Fruit fly (Drosophila melanogaster): Measurements from ENCODE around the gene CG14339.
A peak's percentile ranks its signal among the peaks of the same experiment; 100 is the strongest.

DNA sequence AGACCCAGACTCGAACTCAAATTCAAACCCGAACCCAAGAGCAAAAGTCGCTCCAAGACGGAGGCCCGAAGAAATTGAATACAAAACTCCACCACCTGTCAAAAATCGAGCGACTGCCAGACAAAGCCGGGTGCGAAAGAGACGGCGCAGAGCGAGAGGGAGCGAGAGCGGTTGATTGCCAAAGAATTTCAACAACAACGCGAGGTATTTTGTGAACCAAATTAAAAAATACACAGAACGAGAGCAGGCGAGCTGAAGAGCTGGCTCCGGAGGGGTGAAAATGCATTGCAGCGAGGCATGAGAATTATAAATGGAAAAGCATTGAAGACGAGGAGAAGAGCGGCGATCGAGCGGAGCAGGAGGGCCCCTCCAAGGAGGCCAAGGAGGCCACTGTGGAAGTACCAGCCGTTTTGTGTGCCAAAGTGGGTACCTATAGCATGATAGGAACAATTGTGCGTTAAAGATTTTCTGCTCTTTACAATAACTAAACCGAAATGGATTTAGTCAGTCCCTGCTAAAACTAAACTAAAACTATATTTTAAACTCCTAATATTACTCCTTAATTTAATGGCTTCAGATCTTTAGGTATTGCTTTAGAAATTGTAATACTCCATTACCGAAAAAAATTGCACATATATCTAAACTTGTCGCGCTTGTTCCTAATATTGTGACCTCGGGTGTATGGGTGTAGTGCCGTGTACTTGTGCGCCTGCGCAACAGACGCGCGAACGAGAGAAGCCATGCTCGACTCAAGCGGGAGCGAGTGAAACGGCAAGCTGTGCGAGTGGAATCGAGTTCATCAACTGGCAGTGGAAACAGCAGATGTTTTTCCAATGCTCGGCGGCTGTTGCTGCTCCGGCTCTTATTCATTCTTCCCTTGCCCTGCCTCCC lies 45.6 kb upstream of the CG14339 start:
- TF ChIP-seq CG6792 (GFP tag; optimal IDR thresholded peaks at IDR 0.05) = peak; percentile 69
- TF ChIP-seq Sox14 (GFP tag; optimal IDR thresholded peaks at IDR 0.05) = peak; percentile 71
- peak; percentile 74 for TF ChIP-seq dsx (GFP tag; optimal IDR thresholded peaks at IDR 0.05; ENCODE audit: poor library complexity, severe bottlenecking)
- TF ChIP-seq Hr38 (GFP tag; optimal IDR thresholded peaks at IDR 0.05) = no peak
- TF ChIP-seq Hr39 (GFP tag; optimal IDR thresholded peaks at IDR 0.05) = peak; percentile 83
- TF ChIP-seq dac (GFP tag; optimal IDR thresholded peaks at IDR 0.05) = peak; percentile 8
- TF ChIP-seq pdm3 (GFP tag; optimal IDR thresholded peaks at IDR 0.05) = peak; percentile 61
- TF ChIP-seq fkh (GFP tag; optimal IDR thresholded peaks at IDR 0.05) = no peak
- peak; percentile 79 for TF ChIP-seq Ets96B (tag; optimal IDR thresholded peaks at IDR 0.05)
- TF ChIP-seq spab (GFP tag; optimal IDR thresholded peaks at IDR 0.05) = peak; percentile 66
- TF ChIP-seq CG11762 (GFP tag; optimal IDR thresholded peaks at IDR 0.05; ENCODE audit: insufficient read depth) = peak; percentile 47
- TF ChIP-seq CG10631 (GFP tag; optimal IDR thresholded peaks at IDR 0.05) = peak; percentile 68
- peak; percentile 29 for TF ChIP-seq Sox102F (GFP tag; optimal IDR thresholded peaks at IDR 0.05)

All from whole organism, prepupa.